Fruit fly (Drosophila melanogaster) whole organism, embryonic: ENCODE measurements around the gene CG32462.

Source experiments
- CG10462 ChIP-seq: fragments of 200-800 bp; sonication (Bioruptor generic); optimal IDR thresholded peaks from 2 replicates; lab custom pipeline; 2016; ENCODE audit warnings: missing biosample characterization, missing genetic modification characterization
- CG11696 ChIP-seq: fragments of 200-800 bp; sonication (Bioruptor generic); IDR thresholded peaks from 2 replicates; pipeline ENCODE4 v1.3.6; 2022; ENCODE audit warnings: missing biosample characterization, missing genetic modification characterization
- CG12659 ChIP-seq: fragments of 200-800 bp; sonication (Bioruptor generic); optimal IDR thresholded peaks from 3 replicates; lab custom pipeline; 2017; ENCODE audit warnings: mild to moderate bottlenecking, missing biosample characterization, missing genetic modification reagents, missing genetic modification characterization
- CG1647 ChIP-seq: fragments of 200-800 bp; sonication (Bioruptor generic); optimal IDR thresholded peaks from 3 replicates; lab custom pipeline; 2016; ENCODE audit warnings: missing biosample characterization, missing genetic modification characterization
- CG1832 ChIP-seq: fragments of 200-800 bp; sonication (Bioruptor generic); optimal IDR thresholded peaks from 2 replicates; lab custom pipeline; 2017; ENCODE audit warnings: missing biosample characterization, mild to moderate bottlenecking, missing genetic modification characterization, inconsistent platforms
- CG18599 ChIP-seq: fragments of 200-800 bp; sonication (Bioruptor generic); optimal IDR thresholded peaks from 3 replicates; lab custom pipeline; 2017; ENCODE audit warnings: missing biosample characterization, missing genetic modification characterization, mild to moderate bottlenecking, moderate library complexity, missing genetic modification reagents
- CG31224 ChIP-seq: fragments of 200-800 bp; sonication (Bioruptor generic); IDR thresholded peaks from 2 replicates; pipeline ENCODE4 v1.3.6; 2022; ENCODE audit warnings: missing biosample characterization, missing genetic modification characterization
- CG34422 ChIP-seq: fragments of 200-800 bp; sonication (Bioruptor generic); IDR thresholded peaks from 3 replicates; pipeline ENCODE4 v1.3.6; 2022; ENCODE audit warnings: missing biosample characterization, missing genetic modification characterization
- CG4360 ChIP-seq: fragments of 200-800 bp; sonication (Bioruptor generic); IDR thresholded peaks from 2 replicates; pipeline ENCODE4 v1.3.6; 2022; ENCODE audit warnings: missing biosample characterization, missing genetic modification characterization
- CG6791 ChIP-seq: fragments of 200-800 bp; sonication (Bioruptor generic); IDR thresholded peaks from 3 replicates; pipeline ENCODE4 v1.3.6; 2022; ENCODE audit warnings: missing biosample characterization, missing genetic modification characterization; ENCODE audit not compliant: partially characterized antibody
- CG7556 ChIP-seq: fragments of 200-800 bp; sonication (Bioruptor generic); optimal IDR thresholded peaks from 2 replicates; lab custom pipeline; 2017; ENCODE audit warnings: missing biosample characterization, mild to moderate bottlenecking, missing genetic modification characterization
- CG8924 ChIP-seq: fragments of 200-800 bp; optimal IDR thresholded peaks from 3 replicates; lab custom pipeline; 2019; ENCODE audit warnings: missing biosample characterization, mild to moderate bottlenecking, missing genetic modification characterization, moderate library complexity
- CkIIα-i1 ChIP-seq: fragments of 200-800 bp; sonication (Bioruptor generic); IDR thresholded peaks from 2 replicates; pipeline ENCODE4 v1.3.6; 2022; ENCODE audit warnings: missing biosample characterization, missing genetic modification characterization
- CoRest ChIP-seq: fragments of 200-800 bp; sonication (Bioruptor generic); optimal IDR thresholded peaks from 3 replicates; lab custom pipeline; 2018; ENCODE audit warnings: missing biosample characterization, mild to moderate bottlenecking, missing genetic modification characterization, moderate library complexity
- Deaf1 ChIP-seq: fragments of 200-800 bp; optimal IDR thresholded peaks from 3 replicates; lab custom pipeline; 2019; ENCODE audit warnings: missing biosample characterization, mild to moderate bottlenecking, missing genetic modification characterization, moderate library complexity
- Drgx ChIP-seq: fragments of 200-800 bp; sonication (Bioruptor generic); IDR thresholded peaks from 2 replicates; pipeline ENCODE4 v1.3.6; 2022; ENCODE audit warnings: missing biosample characterization, missing genetic modification characterization
- GATAe ChIP-seq: fragments of 200-800 bp; sonication (Bioruptor generic); conservative IDR thresholded peaks from 2 replicates; pipeline ENCODE4 v1.3.6; 2022; ENCODE audit warnings: missing biosample characterization, missing genetic modification characterization
- H2.0 ChIP-seq: fragments of 200-800 bp; sonication (Bioruptor generic); IDR thresholded peaks from 2 replicates; pipeline ENCODE4 v1.3.6; 2022; ENCODE audit warnings: missing biosample characterization, missing genetic modification characterization
- HmgZ ChIP-seq: fragments of 200-800 bp; sonication (Bioruptor generic); optimal IDR thresholded peaks from 2 replicates; lab custom pipeline; 2018; ENCODE audit warnings: missing biosample characterization, mild to moderate bottlenecking, missing genetic modification characterization
- Pdp1 ChIP-seq, 2 experiments: fragments of 200-800 bp; sonication (Bioruptor generic); optimal IDR thresholded peaks; 3 replicates each; lab custom pipeline; 2016; ENCODE audit warnings: missing biosample characterization in 2 of 2, missing genetic modification characterization in 2 of 2, mild to moderate bottlenecking in 1 of 2, moderate library complexity in 1 of 2
- Rx ChIP-seq: fragments of 200-800 bp; sonication (Bioruptor generic); IDR thresholded peaks from 2 replicates; pipeline ENCODE4 v1.3.6; 2022; ENCODE audit warnings: missing biosample characterization, missing genetic modification characterization
- Trl ChIP-seq, 3 experiments: fragments of >200 bp in 2 of 3; fragments of 200-800 bp in 1 of 3; sonication (Bioruptor generic) in 1 of 3; optimal IDR thresholded peaks; 2 replicates in 1 of 3; 3 replicates in 2 of 3; lab custom pipeline; 2016 to 2017; ENCODE audit warnings: missing biosample characterization in 1 of 3, missing genetic modification characterization in 1 of 3
- Vsx1 ChIP-seq: fragments of 200-800 bp; sonication (Bioruptor generic); optimal IDR thresholded peaks from 2 replicates; lab custom pipeline; 2017; ENCODE audit warnings: missing biosample characterization, mild to moderate bottlenecking, missing genetic modification characterization, missing genetic modification reagents
- YL-1 ChIP-seq: fragments of 200-800 bp; sonication (Bioruptor generic); optimal IDR thresholded peaks from 3 replicates; lab custom pipeline; 2017; ENCODE audit warnings: missing biosample characterization, mild to moderate bottlenecking, missing genetic modification characterization
- bbx ChIP-seq: fragments of 200-800 bp; sonication (Bioruptor generic); IDR thresholded peaks from 2 replicates; pipeline ENCODE4 v1.3.6; 2022; ENCODE audit warnings: missing biosample characterization, missing genetic modification characterization; ENCODE audit not compliant: partially characterized antibody
- cg ChIP-seq: fragments of 200-800 bp; sonication (Bioruptor generic); optimal IDR thresholded peaks from 3 replicates; lab custom pipeline; 2019; ENCODE audit warnings: missing biosample characterization, mild to moderate bottlenecking, missing genetic modification characterization, moderate library complexity
- chm ChIP-seq: fragments of 200-800 bp; sonication (Bioruptor generic); IDR thresholded peaks from 2 replicates; pipeline ENCODE4 v1.3.6; 2022; ENCODE audit warnings: missing biosample characterization, missing genetic modification characterization
- cwo ChIP-seq: fragments of 200-800 bp; sonication (Bioruptor generic); optimal IDR thresholded peaks from 3 replicates; lab custom pipeline; 2017; ENCODE audit warnings: missing biosample characterization, missing genetic modification characterization, mild to moderate bottlenecking, moderate library complexity, missing genetic modification reagents
- emc ChIP-seq: fragments of 200-800 bp; sonication (Bioruptor generic); optimal IDR thresholded peaks from 2 replicates; lab custom pipeline; 2016; ENCODE audit warnings: missing biosample characterization, missing genetic modification characterization
- exex ChIP-seq: fragments of 200-800 bp; sonication (Bioruptor generic); optimal IDR thresholded peaks from 4 replicates; lab custom pipeline; 2018; ENCODE audit warnings: missing biosample characterization, mild to moderate bottlenecking, missing genetic modification characterization, moderate library complexity
- fd3F ChIP-seq: fragments of 200-800 bp; sonication (Bioruptor generic); optimal IDR thresholded peaks from 2 replicates; lab custom pipeline; 2018; ENCODE audit warnings: missing biosample characterization, mild to moderate bottlenecking, missing genetic modification characterization, moderate library complexity
- grn ChIP-seq: fragments of 200-800 bp; sonication (Bioruptor generic); optimal IDR thresholded peaks from 3 replicates; lab custom pipeline; 2017; ENCODE audit warnings: missing biosample characterization, missing genetic modification characterization
- inv ChIP-seq: fragments of 200-800 bp; sonication (Bioruptor generic); IDR thresholded peaks from 2 replicates; pipeline ENCODE4 v1.3.6; 2022; ENCODE audit warnings: missing biosample characterization, missing genetic modification characterization; ENCODE audit not compliant: partially characterized antibody
- mirr ChIP-seq: fragments of 200-800 bp; sonication (Bioruptor generic); optimal IDR thresholded peaks from 3 replicates; lab custom pipeline; 2018; ENCODE audit warnings: missing biosample characterization, mild to moderate bottlenecking, missing genetic modification characterization
- nerfin-1 ChIP-seq: fragments of 200-800 bp; sonication (Bioruptor generic); optimal IDR thresholded peaks from 3 replicates; lab custom pipeline; 2019; ENCODE audit warnings: missing biosample characterization, mild to moderate bottlenecking, missing genetic modification characterization, moderate library complexity
- org-1 ChIP-seq: fragments of 200-800 bp; sonication (Bioruptor generic); optimal IDR thresholded peaks from 2 replicates; lab custom pipeline; 2017; ENCODE audit warnings: missing biosample characterization, missing genetic modification characterization
- pros ChIP-seq: fragments of 200-800 bp; sonication (Bioruptor generic); optimal IDR thresholded peaks from 3 replicates; lab custom pipeline; 2019; ENCODE audit warnings: missing biosample characterization, mild to moderate bottlenecking, missing genetic modification characterization, moderate library complexity
- sna ChIP-seq: fragments of 200-800 bp; sonication (Bioruptor generic); IDR thresholded peaks from 2 replicates; pipeline ENCODE4 v1.3.6; 2022; ENCODE audit warnings: missing biosample characterization, missing genetic modification characterization; ENCODE audit not compliant: partially characterized antibody
- sqz ChIP-seq: fragments of 200-800 bp; sonication (Bioruptor generic); optimal IDR thresholded peaks from 3 replicates; lab custom pipeline; 2018; ENCODE audit warnings: missing biosample characterization, mild to moderate bottlenecking, missing genetic modification characterization
- tgo ChIP-seq: fragments of 200-800 bp; sonication (Bioruptor generic); IDR thresholded peaks from 3 replicates; pipeline ENCODE4 v1.3.6; 2022; ENCODE audit warnings: missing biosample characterization, missing genetic modification characterization
- tll ChIP-seq, 2 experiments: fragments of 200-800 bp in 1 of 2; fragments of >200 bp in 1 of 2; sonication (Bioruptor generic) in 1 of 2; optimal IDR thresholded peaks; 2 replicates each; lab custom pipeline; 2017 to 2019; ENCODE audit warnings: missing biosample characterization in 2 of 2, missing genetic modification characterization in 2 of 2, mild to moderate bottlenecking in 1 of 2, moderate library complexity in 1 of 2
- trem ChIP-seq: fragments of 200-800 bp; optimal IDR thresholded peaks from 3 replicates; lab custom pipeline; 2019; ENCODE audit warnings: missing biosample characterization, mild to moderate bottlenecking, missing genetic modification characterization, moderate library complexity
- zen2 ChIP-seq: fragments of 200-800 bp; sonication (Bioruptor generic); IDR thresholded peaks from 3 replicates; pipeline ENCODE4 v1.3.6; 2022; ENCODE audit warnings: missing biosample characterization, missing genetic modification characterization; ENCODE audit not compliant: partially characterized antibody

Gene CG32462

dm6 chr3L:22839726-22840228 is 13.5 kb downstream of the CG32462 start (continued):
- TF ChIP-seq tgo, result no peak
- TF ChIP-seq HmgZ (tag; lab: Kevin White, UChicago), result no peak
- TF ChIP-seq CkIIα-i1 (GFP tag; lab: Robert Waterston, UW), result no peak
- TF ChIP-seq zen2 (GFP tag; lab: Robert Waterston, UW), result 0 out of 3 replicates have a peak, but pooled peaks have one; percentile 6
- no peak for TF ChIP-seq emc (GFP tag; lab: Kevin White, UChicago)
- TF ChIP-seq sqz (GFP tag; lab: Kevin White, UChicago), result no peak
- no peak for TF ChIP-seq trem (tag; lab: Kevin White, UChicago)
- no peak for TF ChIP-seq CG11696
- TF ChIP-seq nerfin-1, result no peak
- no peak for TF ChIP-seq CG8924 (tag; lab: Kevin White, UChicago)

dm6 chr3L:22839243-22839642 is 14.1 kb downstream of the CG32462 start:
- TF ChIP-seq org-1 (no peak), chm (GFP tag; lab: Robert Waterston, UW) (no peak), CG1832 (GFP tag; lab: Kevin White, UChicago) (peak; percentile 46), Pdp1 (GFP tag; optimal IDR thresholded peaks at IDR 0.05; lab: Kevin White, UChicago) (peak in 1 of 2 experiments; percentile 48), CG7556 (GFP tag; lab: Kevin White, UChicago) (no peak), fd3F (no peak), CoRest (no peak), Rx (GFP tag; lab: Robert Waterston, UW) (no peak), CG1647 (GFP tag; lab: Kevin White, UChicago) (no peak), Vsx1 (GFP tag; lab: Kevin White, UChicago) (no peak)

dm6 chr3L:22837651-22838614 is 15.4 kb downstream of the CG32462 start:
- peak; percentile 39 to 76 for TF ChIP-seq Trl (optimal IDR thresholded peaks at IDR 0.05; lab: Kevin White, UChicago)
- no peak for TF ChIP-seq Trl (GFP tag; optimal IDR thresholded peaks at IDR 0.05; lab: Kevin White, UChicago)
- peak; percentile 71 for TF ChIP-seq Deaf1 (tag; lab: Kevin White, UChicago)
- peak; percentile 99 for TF ChIP-seq GATAe (GFP tag; lab: Robert Waterston, UW)
- 0 out of 2 replicates have a peak, but pooled peaks have one; percentile 22 for TF ChIP-seq sna (GFP tag; lab: Robert Waterston, UW)
- peak; percentile 29 for TF ChIP-seq CG18599
- TF ChIP-seq cwo (GFP tag; lab: Kevin White, UChicago), result peak; percentile 9
- no peak for TF ChIP-seq YL-1 (GFP tag; lab: Kevin White, UChicago)
- TF ChIP-seq Drgx (GFP tag; lab: Robert Waterston, UW), result peak; percentile 53; the same call in 1 of the 2 replicates
- peak; percentile 17 for TF ChIP-seq mirr (GFP tag; lab: Kevin White, UChicago)
- 0 out of 3 replicates have a peak, but pooled peaks have one; percentile 34 for TF ChIP-seq CG6791 (GFP tag; lab: Robert Waterston, UW)
- no peak for TF ChIP-seq CG10462
- no peak for TF ChIP-seq H2.0
- TF ChIP-seq CG34422 (GFP tag; lab: Robert Waterston, UW), result peak; percentile 32; the same call in 1 of the 3 replicates
- no peak for TF ChIP-seq inv (GFP tag; lab: Robert Waterston, UW)
- TF ChIP-seq exex (tag; lab: Kevin White, UChicago), result peak; percentile 66
- peak; percentile 30 for TF ChIP-seq grn
- TF ChIP-seq CG12659, result peak; percentile 11
- no peak for TF ChIP-seq pros (GFP tag; lab: Kevin White, UChicago)
- no peak for TF ChIP-seq tll (GFP tag; optimal IDR thresholded peaks at IDR 0.05; lab: Kevin White, UChicago)
- peak; percentile 53; the same call in 1 of the 2 replicates for TF ChIP-seq CG31224 (GFP tag; lab: Robert Waterston, UW)
- TF ChIP-seq cg (GFP tag; lab: Kevin White, UChicago), result peak; percentile 42
- no peak for TF ChIP-seq bbx
- TF ChIP-seq CkIIα-i1 (GFP tag; lab: Robert Waterston, UW), result no peak
- TF ChIP-seq CG4360 (GFP tag; lab: Robert Waterston, UW), result peak; percentile 48; the same call in 1 of the 2 replicates
